Worm (Caenorhabditis elegans) whole organism, midembryonic: Measurements from ENCODE around the gene F32H5.3.

Source experiments
- T22C8.4 ChIP-seq: fragments of 200-800 bp; sonication (Bioruptor generic); IDR thresholded peaks from 2 replicates; pipeline ENCODE4 v1.3.6; 2022; ENCODE audit warnings: missing genetic modification characterization, missing compliant biosample characterization
- tab-1 ChIP-seq: fragments of 200-800 bp; sonication (Bioruptor generic); IDR thresholded peaks from 2 replicates; pipeline ENCODE4 v1.3.6; 2022; ENCODE audit warnings: missing genetic modification characterization, missing compliant biosample characterization

DNA sequence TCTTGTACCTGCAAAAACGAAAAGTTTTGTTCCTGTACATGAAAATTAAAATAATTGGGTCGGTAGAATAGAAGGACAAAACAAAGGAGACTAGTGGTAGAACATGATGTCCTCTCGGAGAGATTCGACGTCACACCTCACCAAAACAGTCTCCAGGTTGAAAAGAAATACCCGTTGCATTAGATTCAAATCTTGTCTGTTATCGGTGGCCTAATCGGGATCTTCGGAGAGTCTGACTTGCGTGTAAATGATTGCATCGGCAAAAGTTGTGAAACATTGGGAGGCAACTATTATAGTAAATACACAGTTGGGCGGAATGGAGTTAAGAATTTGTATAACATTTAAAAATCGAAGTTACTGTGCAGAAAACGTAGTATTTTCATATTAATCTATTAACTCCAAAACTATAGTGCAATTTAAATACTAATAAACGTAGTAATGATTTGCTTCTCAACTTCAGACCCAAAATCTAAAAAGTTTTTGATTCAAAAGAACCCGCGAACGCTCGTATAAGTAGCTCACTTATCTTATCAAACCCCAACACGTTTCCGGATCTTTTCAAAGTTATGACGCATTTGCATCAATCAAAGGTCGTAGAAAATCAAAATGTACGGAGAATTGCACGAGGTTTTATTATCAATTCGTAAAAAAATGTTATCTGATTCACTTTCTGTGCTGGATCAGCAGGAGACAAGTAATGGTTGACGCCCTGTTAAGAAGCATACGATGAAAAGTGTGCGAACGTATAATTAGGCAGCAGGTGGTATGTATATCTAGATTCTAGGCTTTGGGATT is 25.6 kb upstream of the F32H5.3 start, which contains the start of gene nhr-168:
- TF ChIP-seq tab-1 (GFP tag; lab: Robert Waterston, UW) (no peak), T22C8.4 (no peak)
